Worm (Caenorhabditis elegans): Measurements from ENCODE around the gene cyn-1.
A peak's percentile ranks its signal among the peaks of the same experiment; 100 is the strongest.
"Not testable (repeated sequence)": the region's sequence is repeated elsewhere in the genome, so short reads cannot be mapped to it uniquely, and the experiment has no call there.

The cyn-1 gene

DNA sequence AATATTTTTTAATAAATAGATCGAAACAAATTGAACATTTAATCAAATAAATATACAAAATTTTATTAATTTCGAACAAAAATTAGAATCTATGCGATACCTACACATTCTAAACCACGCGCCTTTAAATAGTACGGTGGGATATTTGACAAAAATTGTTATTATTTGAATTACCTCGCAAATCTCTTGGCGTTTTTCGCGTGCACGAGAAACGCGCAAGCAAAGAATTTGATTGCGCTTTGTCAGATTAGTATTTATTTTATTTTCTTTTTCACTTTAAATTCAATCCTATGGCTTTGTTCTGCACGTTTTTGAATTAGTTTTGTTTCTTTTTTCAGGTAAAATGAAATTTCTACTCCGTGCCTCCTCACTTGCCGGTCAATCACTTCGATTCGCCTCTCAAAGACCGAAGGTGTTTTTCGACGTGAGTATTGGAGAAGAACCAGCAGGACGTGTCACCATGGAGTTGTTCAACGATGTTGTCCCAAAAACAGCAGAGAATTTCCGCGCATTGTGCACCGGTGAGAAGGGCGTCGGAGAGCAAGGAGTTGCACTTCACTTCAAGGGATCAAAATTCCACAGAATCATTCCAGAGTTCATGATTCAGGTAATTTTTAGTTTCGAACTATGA lies at the start of gene cyn-1 (continued):
- TF ChIP-seq irx-1 (tag; optimal IDR thresholded peaks at IDR 0.05) (peak; percentile 78), elt-3 (tag; optimal IDR thresholded peaks at IDR 0.05) (peak in 2 of 6 experiments; percentile 81 to 83), tbx-2 (tag; optimal IDR thresholded peaks at IDR 0.05) (peak; percentile 87), lin-35 (GFP tag; optimal IDR thresholded peaks at IDR 0.05) (peak; percentile 98), ceh-63 (GFP tag; optimal IDR thresholded peaks at IDR 0.05) (no peak), ceh-82 (tag; optimal IDR thresholded peaks at IDR 0.05) (peak; percentile 84 to 85 (median 85)), F16B12.6 (tag; optimal IDR thresholded peaks at IDR 0.05) (peak; percentile 58), grh-1 (GFP tag; IDR thresholded peaks at IDR 0.05) (peak; percentile 72), nhr-77 (tag; optimal IDR thresholded peaks at IDR 0.05) (peak; percentile 71), nhr-11 (tag; optimal IDR thresholded peaks at IDR 0.05) (peak; percentile 52), lin-39 (tag; optimal IDR thresholded peaks at IDR 0.05) (peak; percentile 80), mep-1 (tag; optimal IDR thresholded peaks at IDR 0.05) (peak; percentile 96), egl-13 (tag; optimal IDR thresholded peaks at IDR 0.05) (peak; percentile 76), swsn-7 (tag; optimal IDR thresholded peaks at IDR 0.05) (peak; percentile 91), Y116A8C.19 (tag; optimal IDR thresholded peaks at IDR 0.05; ENCODE audit: borderline replicate concordance) (no peak), egl-27 (tag; optimal IDR thresholded peaks at IDR 0.05) (no peak), unc-130 (tag; optimal IDR thresholded peaks at IDR 0.05) (peak; percentile 83), nhr-71 (tag; optimal IDR thresholded peaks at IDR 0.05) (peak; percentile 93), lin-15B (tag; optimal IDR thresholded peaks at IDR 0.05) (peak; percentile 80), pag-3 (tag; optimal IDR thresholded peaks at IDR 0.05; ENCODE audit: borderline replicate concordance, insufficient read depth) (no peak), xbp-1 (tag; optimal IDR thresholded peaks at IDR 0.05) (peak; percentile 90), fkh-4 (tag; optimal IDR thresholded peaks at IDR 0.05; ENCODE audit: borderline replicate concordance) (peak; percentile 27), lsy-2 (tag; optimal IDR thresholded peaks at IDR 0.05) (peak; percentile 92), lir-3 (tag; optimal IDR thresholded peaks at IDR 0.05; ENCODE audit: poor library complexity) (peak; percentile 46), efl-3 (GFP tag; optimal IDR thresholded peaks at IDR 0.05) (no peak), pqm-1 (tag; optimal IDR thresholded peaks at IDR 0.05) (no peak), mef-2 (tag; optimal IDR thresholded peaks at IDR 0.05) (no peak), ces-1 (GFP tag; optimal IDR thresholded peaks at IDR 0.05) (no peak), aha-1 (tag; optimal IDR thresholded peaks at IDR 0.05) (peak; percentile 29), fkh-10 (GFP tag; optimal IDR thresholded peaks at IDR 0.05) (peak; percentile 67), blmp-1 (tag; optimal IDR thresholded peaks at IDR 0.05) (peak; percentile 75), C16A3.4 (tag; optimal IDR thresholded peaks at IDR 0.05) (peak; percentile 88)

ce11 chrV:14306771-14307170 lies 49.1 kb upstream of the cyn-1 start, which contains the start of gene spig-4:
TSS of gene spig-4 (minus strand) at chrV:14306871.
- not testable (repeated sequence) for TF ChIP-seq nhr-71, fos-1, skn-1 (tag; optimal IDR thresholded peaks at IDR 0.05)

ce11 chrV:14308164-14308563 lies 47.7 kb upstream of the cyn-1 start, which contains the start of gene spig-5:
TSS of gene spig-5 (plus strand) at chrV:14308464.
- TF ChIP-seq jun-1 (tag; optimal IDR thresholded peaks at IDR 0.05); snu-23 (GFP tag; optimal IDR thresholded peaks at IDR 0.05); snpc-4 (tag; optimal IDR thresholded peaks at IDR 0.05): not testable (repeated sequence)

DNA sequence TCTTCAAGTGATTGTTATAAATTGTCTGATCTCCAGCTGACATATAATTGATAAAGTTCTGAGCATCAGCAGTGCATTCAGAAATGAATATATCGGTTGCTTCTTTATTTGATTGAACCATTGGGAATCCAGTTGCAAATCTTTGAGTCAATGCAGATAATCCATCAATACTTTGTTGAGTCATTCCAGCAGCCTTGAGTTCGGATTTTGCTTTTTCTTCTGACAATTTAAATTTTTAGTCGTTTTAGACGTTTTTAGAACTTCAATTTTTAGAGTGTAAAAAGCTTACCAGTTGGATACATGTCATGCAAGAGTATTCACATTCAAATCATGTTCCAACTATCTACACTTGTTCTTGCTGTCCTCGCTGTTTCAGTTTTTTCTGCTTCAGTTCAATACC lies 46.2 kb upstream of the cyn-1 start, which contains the start of gene F14D7.14:
TSS of gene F14D7.14 (plus strand) at position 301 of the 400 bp plus-strand sequence.
- TF ChIP-seq nhr-237 (tag; optimal IDR thresholded peaks at IDR 0.05); grh-1 (GFP tag; IDR thresholded peaks at IDR 0.05); nhr-76 (tag; optimal IDR thresholded peaks at IDR 0.05): not testable (repeated sequence)

Measured in whole organism, L1 larva.